Fruit fly (Drosophila melanogaster) S2 (cell line): ENCODE results near the gene CG13248.

Experiments used
- CG8478 ChIP-seq: fragments of >200 bp; optimal IDR thresholded peaks from 2 replicates; lab custom pipeline; 2018
- CTCF ChIP-seq, 2 experiments: fragments of >200 bp; optimal IDR thresholded peaks; 2 replicates each; lab custom pipeline; 2018

DNA sequence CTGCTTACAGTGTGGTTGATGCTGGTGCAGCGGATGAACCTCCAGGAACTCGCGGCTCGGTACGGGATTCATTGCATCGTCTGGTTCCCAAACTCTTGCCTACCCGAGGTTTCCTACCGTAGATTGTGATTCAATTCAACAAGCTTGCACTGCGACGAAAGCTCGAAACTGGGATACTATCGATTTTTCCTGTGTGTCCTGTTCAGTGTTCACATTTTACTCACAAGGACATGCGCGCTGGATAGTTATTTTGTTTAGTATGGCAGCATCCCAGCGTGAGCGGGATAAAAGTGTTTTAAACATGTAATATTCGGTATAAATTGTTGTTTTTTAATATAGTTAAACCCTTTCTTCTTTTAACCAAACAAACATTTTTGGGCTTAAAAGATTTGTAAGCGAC lies 15.5 kb upstream of the CG13248 start, which contains the start of gene CG5282:
- TF ChIP-seq CG8478 (no peak), CTCF (optimal IDR thresholded peaks at IDR 0.05; lab: Kevin White, UChicago) (no peak)
